Fruit fly (Drosophila melanogaster) whole organism, wandering third instar larva: ENCODE results near the gene Bx.

Source experiments
- CG32264 ChIP-seq: fragments of 200-800 bp; sonication (Bioruptor generic); optimal IDR thresholded peaks from 2 replicates; lab custom pipeline; 2016; ENCODE audit warnings: missing biosample characterization, missing genetic modification characterization
- CrebA ChIP-seq: fragments of 200-800 bp; sonication (Bioruptor generic); optimal IDR thresholded peaks from 2 replicates; lab custom pipeline; 2016; ENCODE audit warnings: missing biosample characterization, mild to moderate bottlenecking, missing genetic modification characterization, borderline replicate concordance
- Dfd ChIP-seq: fragments of >200 bp; optimal IDR thresholded peaks from 2 replicates; lab custom pipeline; 2017; ENCODE audit warnings: missing biosample characterization, missing genetic modification characterization
- Dif ChIP-seq: fragments of 200-275, 200-300 bp; sonication (Bioruptor generic); optimal IDR thresholded peaks from 2 replicates; lab custom pipeline; 2018; ENCODE audit warnings: missing biosample characterization, missing genetic modification characterization; ENCODE audit not compliant: partially characterized antibody
- Hr78 ChIP-seq: fragments of >200 bp; optimal IDR thresholded peaks from 2 replicates; lab custom pipeline; 2017; ENCODE audit warnings: missing biosample characterization, missing genetic modification characterization
- Jra ChIP-seq: sonication (Bioruptor generic); optimal IDR thresholded peaks from 2 replicates; lab custom pipeline; 2016; ENCODE audit warnings: missing biosample characterization, missing genetic modification characterization
- Myc ChIP-seq: fragments of >200 bp; optimal IDR thresholded peaks from 2 replicates; lab custom pipeline; 2017
- Vsx2 ChIP-seq: fragments of 200-300, 225-300 bp; sonication (Bioruptor generic); optimal IDR thresholded peaks from 2 replicates; lab custom pipeline; 2018; ENCODE audit warnings: missing biosample characterization, missing genetic modification characterization; ENCODE audit not compliant: partially characterized antibody
- dsf ChIP-seq: sonication (Bioruptor generic); optimal IDR thresholded peaks from 2 replicates; lab custom pipeline; 2016; ENCODE audit warnings: missing biosample characterization, missing genetic modification characterization, borderline replicate concordance
- pan ChIP-seq: fragments of >200 bp; optimal IDR thresholded peaks from 2 replicates; lab custom pipeline; 2017
- psq ChIP-seq: fragments of 200-800 bp; sonication (Bioruptor generic); optimal IDR thresholded peaks from 3 replicates; lab custom pipeline; 2017; ENCODE audit warnings: missing biosample characterization, mild to moderate bottlenecking, missing genetic modification characterization, moderate library complexity
- rgr ChIP-seq: fragments of 200-800 bp; sonication (Bioruptor generic); optimal IDR thresholded peaks from 3 replicates; lab custom pipeline; 2016; ENCODE audit warnings: missing biosample characterization, mild to moderate bottlenecking, missing genetic modification characterization
- sage ChIP-seq: fragments of 200-800 bp; sonication (Bioruptor generic); optimal IDR thresholded peaks from 2 replicates; lab custom pipeline; 2016; ENCODE audit warnings: missing biosample characterization, mild to moderate bottlenecking, missing genetic modification characterization
- sv ChIP-seq: fragments of 200-800 bp; sonication (Bioruptor generic); optimal IDR thresholded peaks from 3 replicates; lab custom pipeline; 2016; ENCODE audit warnings: missing biosample characterization, missing genetic modification characterization
- usp ChIP-seq: fragments of >200 bp; optimal IDR thresholded peaks from 2 replicates; lab custom pipeline; 2017; ENCODE audit warnings: missing biosample characterization, missing genetic modification characterization

Bx gene

DNA sequence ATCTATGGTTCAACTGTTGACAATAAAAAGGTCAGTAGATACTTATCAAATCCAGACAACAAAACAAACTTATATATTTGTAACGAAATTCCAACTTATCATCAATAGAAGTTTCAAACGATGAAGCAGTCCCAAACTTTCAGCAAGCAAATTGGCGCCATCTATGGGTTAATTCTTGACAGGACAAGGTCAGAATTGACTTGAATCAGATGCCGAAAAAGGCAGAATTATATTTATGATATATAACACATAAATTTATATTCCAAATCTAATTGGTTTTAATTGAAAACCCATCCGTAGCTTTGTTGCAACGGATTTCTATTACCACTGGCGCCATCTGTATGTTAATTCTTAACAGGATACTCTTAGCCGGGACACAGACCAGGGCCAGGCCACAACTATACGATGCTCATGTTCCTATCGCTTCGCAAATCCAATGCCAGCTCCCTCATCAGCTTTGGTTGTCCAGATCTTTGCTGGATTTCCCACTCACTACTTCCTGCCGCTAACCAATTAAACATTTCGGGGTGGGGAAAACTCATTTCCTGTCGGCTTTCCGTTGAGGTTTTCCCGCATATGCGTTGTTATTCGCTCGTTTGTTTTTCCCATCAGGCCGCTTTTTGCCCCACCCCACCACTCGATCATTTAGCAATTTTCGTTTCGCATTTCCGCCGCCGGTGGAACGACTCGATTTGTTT is 106.6 kb downstream of the Bx start:
- TF ChIP-seq Dif (GFP tag; lab: Kevin White, UChicago) (no peak), Jra (no peak), Myc (no peak), pan (lab: Kevin White, UChicago) (no peak), Vsx2 (GFP tag; lab: Kevin White, UChicago) (no peak), usp (GFP tag; lab: Kevin White, UChicago) (no peak), CG32264 (GFP tag; lab: Kevin White, UChicago) (no peak), CrebA (GFP tag; lab: Kevin White, UChicago) (no peak), sv (no peak), Hr78 (GFP tag; lab: Kevin White, UChicago) (no peak), dsf (GFP tag; lab: Kevin White, UChicago) (no peak), sage (GFP tag; lab: Kevin White, UChicago) (no peak), Dfd (GFP tag; lab: Kevin White, UChicago) (no peak), psq (no peak), rgr (GFP tag; lab: Kevin White, UChicago) (no peak)
